Fruit fly (Drosophila melanogaster) Kc167 (cell line): ENCODE measurements around the gene Dhdds.

Experiments used
- Myc ChIP-seq: fragments of >200 bp; optimal IDR thresholded peaks from 2 replicates; lab custom pipeline; 2017; ENCODE audit warnings: missing external identifiers
- Sin3A ChIP-seq: fragments of >200 bp; optimal IDR thresholded peaks from 2 replicates; lab custom pipeline; 2018; ENCODE audit warnings: missing external identifiers
- h ChIP-seq: fragments of >200 bp; optimal IDR thresholded peaks from 3 replicates; lab custom pipeline; 2018; ENCODE audit warnings: missing external identifiers
- insv ChIP-seq: fragments of >200 bp; optimal IDR thresholded peaks from 3 replicates; lab custom pipeline; 2018; ENCODE audit warnings: missing external identifiers
- psq ChIP-seq: fragments of >200 bp; optimal IDR thresholded peaks from 2 replicates; lab custom pipeline; 2017; ENCODE audit warnings: missing external identifiers
- ttk ChIP-seq: sonication (Bioruptor generic); optimal IDR thresholded peaks from 2 replicates; lab custom pipeline; 2017; ENCODE audit warnings: missing external identifiers

The Dhdds gene

DNA sequence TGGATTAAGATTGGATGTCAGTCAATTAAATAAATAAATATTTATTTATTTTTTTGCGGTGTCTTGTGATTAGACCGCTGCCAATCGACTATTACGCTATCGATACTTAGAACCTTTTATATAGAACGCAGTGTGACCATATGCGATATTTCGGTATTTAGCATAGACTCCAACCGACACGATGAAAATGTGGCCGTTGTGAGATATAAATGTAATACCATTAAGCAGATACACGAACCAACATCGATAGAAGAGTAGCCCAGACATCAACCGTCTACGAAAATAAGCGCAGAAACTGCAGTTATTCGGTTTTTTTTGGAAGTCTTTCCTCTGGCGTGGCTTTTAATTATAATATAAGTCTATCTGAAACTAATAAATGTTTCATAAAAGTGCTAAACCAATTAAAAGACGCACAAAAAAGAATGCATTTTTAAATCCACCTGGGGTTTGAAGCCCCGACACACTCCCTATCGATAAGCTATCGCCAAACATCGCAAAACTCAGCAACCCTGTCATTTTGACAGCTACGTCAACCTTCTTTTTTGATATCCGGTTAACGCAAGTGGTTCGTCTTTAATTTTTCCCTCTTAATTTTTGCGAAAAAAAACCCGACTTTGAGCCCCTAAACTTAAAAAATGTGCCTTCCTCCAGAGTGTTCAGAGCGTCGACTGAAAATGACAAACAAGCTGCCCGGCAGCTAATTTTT lies at the start of gene Dhdds, which contains the start of gene RpS14a:
Dhdds (minus strand) TSS at position 142 of the 706 bp plus-strand sequence.
RpS14a (plus strand) TSS at position 533 of the 706 bp plus-strand sequence.
- TF ChIP-seq ttk (lab: Kevin White, UChicago) (no peak), psq (lab: Kevin White, UChicago) (no peak), Sin3A (lab: Kevin White, UChicago) (no peak), h (lab: Kevin White, UChicago) (no peak), insv (lab: Kevin White, UChicago) (no peak), Myc (lab: Kevin White, UChicago) (no peak)

DNA sequence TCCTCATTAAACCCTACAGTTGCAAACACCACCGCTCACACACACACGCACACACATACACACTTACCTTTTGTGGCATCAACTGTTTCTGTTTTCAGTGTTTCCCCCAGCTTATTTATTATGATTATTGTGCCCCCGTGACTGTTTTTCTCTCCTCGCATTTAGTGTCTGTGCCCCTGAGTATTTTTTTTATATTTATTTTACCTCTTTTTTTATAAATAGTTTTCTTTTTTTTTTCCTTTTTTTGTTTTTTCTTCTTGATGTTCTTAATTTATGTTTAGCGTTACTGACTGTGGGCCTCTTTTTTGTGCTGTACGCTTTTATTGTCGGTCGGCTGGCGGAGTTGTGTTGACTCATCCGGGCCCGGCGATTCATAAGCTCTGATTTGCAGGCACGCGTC lies 47.6 kb upstream of the Dhdds start:
- no peak for TF ChIP-seq Myc (lab: Kevin White, UChicago)
- TF ChIP-seq insv (lab: Kevin White, UChicago), result no peak
- TF ChIP-seq ttk (lab: Kevin White, UChicago), result no peak
- TF ChIP-seq h (lab: Kevin White, UChicago), result no peak
- no peak for TF ChIP-seq psq (lab: Kevin White, UChicago)
- TF ChIP-seq Sin3A (lab: Kevin White, UChicago), result no peak

DNA sequence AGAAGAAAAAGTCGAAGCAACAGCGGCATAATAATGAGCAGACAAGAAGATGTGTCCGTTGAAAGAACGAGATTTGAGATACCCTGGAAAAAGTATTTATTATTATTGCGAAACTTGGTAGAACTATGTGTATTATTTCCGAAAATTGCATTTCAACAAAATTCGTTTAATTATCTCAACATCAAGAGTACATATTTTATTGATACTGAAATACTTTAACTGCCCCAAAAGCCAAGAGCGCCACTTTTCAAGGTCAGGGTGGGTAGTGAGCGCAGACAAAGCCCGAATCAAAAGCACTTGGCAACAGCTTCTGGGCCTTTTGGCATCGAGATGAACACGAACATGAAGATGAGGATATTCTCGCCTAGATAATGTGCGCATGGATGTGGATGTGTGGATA lies 46.1 kb upstream of the Dhdds start:
- TF ChIP-seq insv (lab: Kevin White, UChicago) (no peak), psq (lab: Kevin White, UChicago) (no peak), Sin3A (lab: Kevin White, UChicago) (no peak), ttk (lab: Kevin White, UChicago) (no peak), Myc (lab: Kevin White, UChicago) (no peak), h (lab: Kevin White, UChicago) (no peak)

DNA sequence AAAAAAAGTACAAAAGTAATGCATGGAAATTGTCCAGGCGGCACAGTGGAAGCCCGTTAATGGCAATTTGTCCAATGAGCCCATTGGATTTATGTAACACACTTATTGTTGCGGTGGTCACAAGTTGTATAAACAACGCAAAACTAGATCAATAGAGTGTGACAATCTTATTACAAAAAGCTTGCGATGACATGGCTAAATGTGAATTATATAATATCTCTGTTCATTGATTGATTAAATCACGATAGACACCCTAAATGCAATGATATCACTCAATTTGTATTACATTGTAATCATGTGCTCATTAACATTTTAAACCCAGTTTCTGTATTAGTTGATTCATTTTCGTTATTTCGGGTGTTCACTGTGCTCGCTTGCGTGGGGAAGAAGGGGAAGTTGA lies 44.9 kb upstream of the Dhdds start:
- TF ChIP-seq h (lab: Kevin White, UChicago) (no peak), Sin3A (lab: Kevin White, UChicago) (no peak), ttk (lab: Kevin White, UChicago) (no peak), Myc (lab: Kevin White, UChicago) (no peak)

dm6 chrX:7976976-7977834 lies 44.1 kb upstream of the Dhdds start:
- TF ChIP-seq ttk (lab: Kevin White, UChicago) (no peak), Myc (lab: Kevin White, UChicago) (no peak), insv (lab: Kevin White, UChicago) (no peak), psq (lab: Kevin White, UChicago) (no peak), h (lab: Kevin White, UChicago) (no peak), Sin3A (lab: Kevin White, UChicago) (no peak)

DNA sequence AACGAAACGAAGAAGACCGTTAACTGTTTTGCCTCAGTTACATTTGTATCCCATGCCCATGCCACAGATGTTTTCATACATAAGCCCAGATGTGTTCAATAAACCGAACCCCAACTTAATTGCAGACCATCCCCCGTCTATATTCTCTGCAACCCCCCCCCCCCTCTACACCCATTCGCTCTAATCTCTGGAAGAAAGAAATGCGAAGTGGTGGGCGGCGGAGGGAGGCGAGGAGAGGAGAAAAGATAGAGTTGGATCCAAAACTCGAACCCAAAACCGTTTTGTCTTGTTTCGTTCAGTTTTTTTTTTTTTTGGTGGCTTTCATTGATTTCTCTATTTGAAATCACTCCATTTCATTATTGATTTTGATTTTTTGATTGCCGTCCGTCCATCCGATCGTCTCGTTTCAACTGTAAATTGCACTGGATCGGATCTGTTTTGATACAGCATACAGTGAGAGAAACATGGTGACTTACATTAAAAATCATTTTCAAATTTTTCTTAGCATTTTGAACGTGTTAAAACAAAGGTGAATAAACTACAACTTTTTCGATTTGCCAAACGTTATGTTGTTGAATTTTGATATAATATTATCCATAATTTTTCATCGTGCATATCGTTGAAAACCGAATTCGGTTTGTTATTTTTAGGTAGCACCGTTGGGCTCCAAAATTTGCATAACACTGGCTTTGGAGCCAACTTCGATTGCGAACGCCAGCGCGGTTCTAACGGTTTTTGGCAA lies 42.5 kb upstream of the Dhdds start:
- TF ChIP-seq psq (lab: Kevin White, UChicago), result no peak
- no peak for TF ChIP-seq h (lab: Kevin White, UChicago)
- TF ChIP-seq Sin3A (lab: Kevin White, UChicago), result no peak

DNA sequence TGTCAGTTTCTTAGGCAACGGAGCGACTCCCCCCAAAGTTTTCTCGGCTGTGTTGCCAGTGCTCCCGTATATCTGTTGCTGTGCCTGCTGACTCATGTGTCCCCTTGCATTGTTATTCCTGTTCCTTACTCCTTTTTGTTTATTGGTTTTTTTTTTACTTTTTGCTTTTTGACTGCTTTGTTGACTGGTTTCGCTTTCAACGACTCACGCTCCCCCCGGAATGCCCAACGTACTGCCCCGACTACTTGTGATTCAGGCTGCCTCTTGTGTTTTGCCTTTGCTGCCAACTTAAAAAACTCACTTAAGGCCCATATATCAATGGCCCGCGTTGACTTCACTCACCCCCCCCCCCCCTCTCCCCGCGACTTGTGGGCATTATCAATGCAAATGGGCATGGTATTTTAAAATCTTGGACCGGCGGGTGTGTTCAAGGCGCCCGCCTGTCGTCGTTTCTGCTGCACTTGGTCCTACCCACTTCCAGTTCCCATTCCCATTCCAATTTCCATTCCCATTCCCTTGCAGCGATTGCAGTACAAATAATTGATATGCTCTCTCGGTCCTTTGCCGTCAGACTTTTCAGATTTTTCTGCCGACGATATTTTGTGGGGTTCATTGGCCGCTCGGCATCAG lies 40.3 kb upstream of the Dhdds start:
- TF ChIP-seq Myc (lab: Kevin White, UChicago) (no peak), Sin3A (lab: Kevin White, UChicago) (no peak), ttk (lab: Kevin White, UChicago) (no peak), h (lab: Kevin White, UChicago) (no peak), psq (lab: Kevin White, UChicago) (no peak), insv (lab: Kevin White, UChicago) (no peak)

dm6 chrX:7972363-7972942 lies 39.3 kb upstream of the Dhdds start:
- TF ChIP-seq Myc (lab: Kevin White, UChicago) (no peak), h (lab: Kevin White, UChicago) (no peak), ttk (lab: Kevin White, UChicago) (no peak), psq (lab: Kevin White, UChicago) (no peak), insv (lab: Kevin White, UChicago) (no peak), Sin3A (lab: Kevin White, UChicago) (no peak)

- TF ChIP-seq ttk (lab: Kevin White, UChicago), result no peak
- no peak for TF ChIP-seq h (lab: Kevin White, UChicago)
- no peak for TF ChIP-seq insv (lab: Kevin White, UChicago)
- no peak for TF ChIP-seq psq (lab: Kevin White, UChicago)
- TF ChIP-seq Sin3A (lab: Kevin White, UChicago), result no peak
- TF ChIP-seq Myc (lab: Kevin White, UChicago), result no peak
Measured at dm6 chrX:7970396-7970795, 37.2 kb upstream of the Dhdds start.

DNA sequence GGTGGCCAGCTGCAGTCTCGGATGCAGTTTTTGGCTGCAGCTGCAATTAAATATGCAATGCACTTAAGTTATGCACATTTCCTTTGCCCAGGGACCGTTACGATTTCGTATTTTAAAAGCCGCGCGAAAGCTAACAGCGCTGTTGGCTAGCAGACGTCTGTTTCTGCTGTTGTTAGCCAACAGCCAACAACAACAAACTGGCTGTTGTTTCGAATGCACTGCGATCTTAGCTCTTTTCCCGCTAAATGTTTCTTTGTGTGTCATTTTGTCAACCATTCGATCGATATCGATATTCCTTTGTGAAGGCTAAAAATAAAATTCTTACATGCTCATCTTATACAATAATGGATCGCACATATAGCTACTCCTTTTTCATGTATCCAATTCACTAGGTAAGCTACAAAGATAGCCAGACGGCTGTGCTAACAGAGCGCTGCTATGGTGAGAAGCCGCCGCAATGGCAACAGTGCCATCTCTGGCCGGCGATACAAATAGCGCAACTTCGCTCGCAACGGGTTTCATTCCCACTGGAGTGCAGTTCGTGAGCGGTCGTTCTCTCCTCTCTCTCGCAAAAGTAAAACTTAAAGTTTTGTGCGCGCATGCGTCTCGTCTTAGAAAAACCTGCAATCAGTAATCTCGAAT lies 36.2 kb upstream of the Dhdds start:
- TF ChIP-seq insv (lab: Kevin White, UChicago) (no peak), Sin3A (lab: Kevin White, UChicago) (no peak), psq (lab: Kevin White, UChicago) (no peak), Myc (lab: Kevin White, UChicago) (no peak), ttk (lab: Kevin White, UChicago) (no peak), h (lab: Kevin White, UChicago) (no peak)
